Worm (Caenorhabditis elegans) whole organism, L4 larva: ENCODE results near the gene T12G3.4.

Experiments used
- F10B5.3 ChIP-seq: sonication (generic microtip); optimal IDR thresholded peaks from 2 replicates; lab custom pipeline; 2016; ENCODE audit warnings: mild to moderate bottlenecking, missing genetic modification characterization, missing compliant biosample characterization
- T26A8.4 ChIP-seq: fragments of 200-800 bp; sonication (Bioruptor generic); IDR thresholded peaks from 2 replicates; pipeline ENCODE4 v1.3.6; 2022; ENCODE audit warnings: missing genetic modification characterization, missing compliant biosample characterization
- Y48G9A.11 ChIP-seq: fragments of 200-800 bp; sonication (Bioruptor generic); IDR thresholded peaks from 2 replicates; pipeline ENCODE4 v1.3.6; 2022; ENCODE audit warnings: missing genetic modification reagents, missing genetic modification characterization, missing compliant biosample characterization
- Y5F2A.4 ChIP-seq: fragments of 200-800 bp; sonication (Bioruptor generic); optimal IDR thresholded peaks from 2 replicates; lab custom pipeline; 2018; ENCODE audit warnings: mild to moderate bottlenecking, missing genetic modification characterization, missing compliant biosample characterization
- ZK546.5 ChIP-seq, 2 experiments: sonication (generic microtip); optimal IDR thresholded peaks; 2 replicates each; lab custom pipeline; 2017; ENCODE audit warnings: missing biosample characterization in 2 of 2, missing genetic modification characterization in 2 of 2
- aly-2 ChIP-seq: sonication (generic microtip); optimal IDR thresholded peaks from 2 replicates; lab custom pipeline; 2018; ENCODE audit warnings: missing biosample characterization, missing genetic modification characterization
- arid-1 ChIP-seq: fragments of 200-800 bp; sonication (Bioruptor generic); conservative IDR thresholded peaks from 2 replicates; pipeline ENCODE4 v1.3.6; 2022; ENCODE audit warnings: missing genetic modification reagents, missing genetic modification characterization, missing compliant biosample characterization
- ceh-20 ChIP-seq: fragments of 200-800 bp; sonication (Bioruptor generic); IDR thresholded peaks from 2 replicates; pipeline ENCODE4 v1.3.6; 2022; ENCODE audit warnings: missing genetic modification reagents, missing genetic modification characterization, missing compliant biosample characterization
- ceh-28 ChIP-seq: fragments of 150-350 bp; optimal IDR thresholded peaks from 2 replicates; lab custom pipeline; 2014; ENCODE audit warnings: missing biosample characterization, missing genetic modification reagents, missing genetic modification characterization
- ceh-62 ChIP-seq: sonication (generic microtip); optimal IDR thresholded peaks from 2 replicates; lab custom pipeline; 2017; ENCODE audit warnings: missing biosample characterization, missing genetic modification characterization
- ctbp-1 ChIP-seq: fragments of 200-800 bp; sonication (Bioruptor generic); IDR thresholded peaks from 2 replicates; pipeline ENCODE4 v1.3.6; 2022; ENCODE audit warnings: missing genetic modification reagents, missing genetic modification characterization, missing compliant biosample characterization
- dmd-6 ChIP-seq: fragments of 200-800 bp; sonication (Bioruptor generic); IDR thresholded peaks from 2 replicates; pipeline ENCODE4 v1.3.6; 2022; ENCODE audit warnings: missing genetic modification reagents, missing genetic modification characterization, missing compliant biosample characterization
- dmd-8 ChIP-seq: fragments of 200-800 bp; sonication (Bioruptor generic); IDR thresholded peaks from 2 replicates; pipeline ENCODE4 v1.3.6; 2022; ENCODE audit warnings: missing genetic modification characterization, missing compliant biosample characterization
- dpl-1 ChIP-seq: fragments of 150-350 bp; optimal IDR thresholded peaks from 2 replicates; lab custom pipeline; 2014; ENCODE audit warnings: missing biosample characterization, missing genetic modification reagents, missing genetic modification characterization
- egl-27 ChIP-seq: sonication (generic microtip); optimal IDR thresholded peaks from 3 replicates; lab custom pipeline; 2017; ENCODE audit warnings: missing biosample characterization, missing genetic modification reagents, missing genetic modification characterization
- hif-1 ChIP-seq, 2 experiments: sonication (generic microtip); optimal IDR thresholded peaks; 2 replicates each; lab custom pipeline; 2016 to 2017; ENCODE audit warnings: missing compliant biosample characterization in 2 of 2, missing genetic modification characterization in 2 of 2, missing genetic modification reagents in 2 of 2, missing genotype in 2 of 2, mild to moderate bottlenecking in 1 of 2
- hlh-30 ChIP-seq: sonication (generic microtip); optimal IDR thresholded peaks from 2 replicates; lab custom pipeline; 2017; ENCODE audit warnings: antibody characterized with exemption, mild to moderate bottlenecking, missing genetic modification characterization, missing compliant biosample characterization; ENCODE audit not compliant: insufficient read depth
- hmg-1.1 ChIP-seq: fragments of 200-800 bp; sonication (Bioruptor generic); IDR thresholded peaks from 2 replicates; pipeline ENCODE4 v1.3.6; 2022; ENCODE audit warnings: missing genetic modification reagents, missing genetic modification characterization, missing compliant biosample characterization
- lin-1 ChIP-seq: fragments of 200-800 bp; sonication (Bioruptor generic); IDR thresholded peaks from 2 replicates; pipeline ENCODE4 v1.3.6; 2022; ENCODE audit warnings: missing genetic modification reagents, missing genetic modification characterization, missing compliant biosample characterization
- lin-13 ChIP-seq: fragments of 150-350 bp; optimal IDR thresholded peaks from 2 replicates; lab custom pipeline; 2014; ENCODE audit warnings: missing biosample characterization, missing genetic modification reagents, missing genetic modification characterization
- lin-39 ChIP-seq: fragments of 150-350 bp; optimal IDR thresholded peaks from 2 replicates; lab custom pipeline; 2014; ENCODE audit warnings: missing biosample characterization, missing genetic modification reagents, missing genetic modification characterization
- lsy-2 ChIP-seq, 2 experiments: fragments of 150-350 bp in 1 of 2; sonication (generic microtip) in 1 of 2; optimal IDR thresholded peaks; 2 replicates each; lab custom pipeline; 2014 to 2017; ENCODE audit warnings: missing biosample characterization in 2 of 2, missing genetic modification characterization in 2 of 2
- madf-5 ChIP-seq, 2 experiments: fragments of 200-800 bp; sonication (Bioruptor generic); IDR thresholded peaks; 2 replicates each; pipeline ENCODE4 v1.3.6; 2022; ENCODE audit warnings: missing compliant biosample characterization in 2 of 2, missing genetic modification characterization in 2 of 2
- madf-9 ChIP-seq: fragments of 200-800 bp; sonication (Bioruptor generic); conservative IDR thresholded peaks from 2 replicates; pipeline ENCODE4 v1.3.6; 2022; ENCODE audit warnings: missing genetic modification reagents, missing genetic modification characterization, missing compliant biosample characterization
- mdt-29 ChIP-seq: fragments of 200-800 bp; sonication (Bioruptor generic); IDR thresholded peaks from 2 replicates; pipeline ENCODE4 v1.3.6; 2022; ENCODE audit warnings: missing genetic modification reagents, missing genetic modification characterization, missing compliant biosample characterization
- mes-2 ChIP-seq: sonication (generic microtip); optimal IDR thresholded peaks from 2 replicates; lab custom pipeline; 2016; ENCODE audit warnings: missing genotype, mild to moderate bottlenecking, missing genetic modification characterization, missing compliant biosample characterization; ENCODE audit not compliant: poor library complexity, severe bottlenecking
- mxl-2 ChIP-seq: fragments of 200-800 bp; sonication (Bioruptor generic); conservative IDR thresholded peaks from 2 replicates; pipeline ENCODE4 v1.3.6; 2022; ENCODE audit warnings: missing genetic modification reagents, missing genetic modification characterization, missing compliant biosample characterization
- nhr-11 ChIP-seq: fragments of 150-350 bp; optimal IDR thresholded peaks from 2 replicates; lab custom pipeline; 2014; ENCODE audit warnings: missing biosample characterization, missing genetic modification characterization
- nhr-25 ChIP-seq: sonication (generic microtip); optimal IDR thresholded peaks from 2 replicates; lab custom pipeline; 2017; ENCODE audit warnings: missing genetic modification characterization, mild to moderate bottlenecking, missing compliant biosample characterization, antibody characterized with exemption, moderate library complexity, borderline replicate concordance; ENCODE audit not compliant: insufficient read depth
- nhr-28 ChIP-seq: fragments of 150-350 bp; optimal IDR thresholded peaks from 2 replicates; lab custom pipeline; 2014; ENCODE audit warnings: missing biosample characterization, missing genetic modification characterization
- nhr-48 ChIP-seq: sonication (generic microtip); optimal IDR thresholded peaks from 2 replicates; lab custom pipeline; 2016; ENCODE audit warnings: mild to moderate bottlenecking, missing genetic modification characterization, missing compliant biosample characterization
- nhr-77 ChIP-seq: fragments of 150-350 bp; optimal IDR thresholded peaks from 2 replicates; lab custom pipeline; 2014; ENCODE audit warnings: missing biosample characterization, missing genetic modification characterization
- pha-4 ChIP-seq, 2 experiments: fragments of 150-350 bp in 1 of 2; fragments of 200-800 bp in 1 of 2; sonication (Bioruptor generic) in 1 of 2; IDR thresholded peaks in 1 of 2; optimal IDR thresholded peaks in 1 of 2; 2 replicates each; pipeline versions ENCODE4 v1.3.6 to Lab custom; 2014 to 2022; ENCODE audit warnings: missing genetic modification characterization in 2 of 2, missing genetic modification reagents in 2 of 2, missing biosample characterization in 1 of 2, missing compliant biosample characterization in 1 of 2
- pqm-1 ChIP-seq: sonication (generic microtip); optimal IDR thresholded peaks from 2 replicates; lab custom pipeline; 2017; ENCODE audit warnings: missing biosample characterization, missing genetic modification characterization
- sdz-12 ChIP-seq: fragments of 200-800 bp; sonication (Bioruptor generic); optimal IDR thresholded peaks from 2 replicates; lab custom pipeline; 2018; ENCODE audit warnings: mild to moderate bottlenecking, missing genetic modification characterization, missing compliant biosample characterization
- set-16 ChIP-seq: fragments of 200-800 bp; sonication (Bioruptor generic); IDR thresholded peaks from 2 replicates; pipeline ENCODE4 v1.3.6; 2022; ENCODE audit warnings: missing genetic modification reagents, missing genetic modification characterization, missing compliant biosample characterization
- snpc-4 ChIP-seq: fragments of 150-350 bp; optimal IDR thresholded peaks from 2 replicates; lab custom pipeline; 2014; ENCODE audit warnings: missing biosample characterization, missing genetic modification characterization
- tra-1 ChIP-seq: fragments of 200-800 bp; sonication (Bioruptor generic); IDR thresholded peaks from 2 replicates; pipeline ENCODE4 v1.3.6; 2022; ENCODE audit warnings: missing genetic modification reagents, missing genetic modification characterization, missing compliant biosample characterization
- unc-39 ChIP-seq: sonication (generic microtip); optimal IDR thresholded peaks from 2 replicates; lab custom pipeline; 2017; ENCODE audit warnings: missing biosample characterization, missing genetic modification characterization
- unc-62 ChIP-seq, 3 experiments: fragments of 150-350 bp in 1 of 3; sonication (generic microtip); optimal IDR thresholded peaks in 2 of 3; peaks in 1 of 3; 1 replicate in 1 of 3; 2 replicates in 2 of 3; lab custom pipeline; 2014 to 2017; ENCODE audit warnings: missing biosample characterization in 3 of 3, missing genetic modification characterization in 3 of 3, missing genetic modification reagents in 3 of 3, missing genotype in 1 of 3
- vab-7 ChIP-seq: fragments of 200-800 bp; sonication (Bioruptor generic); IDR thresholded peaks from 2 replicates; pipeline ENCODE4 v1.3.6; 2022; ENCODE audit warnings: missing genetic modification reagents, missing genetic modification characterization, missing compliant biosample characterization
- zag-1 ChIP-seq: fragments of 150-350 bp; optimal IDR thresholded peaks from 2 replicates; lab custom pipeline; 2014; ENCODE audit warnings: missing biosample characterization, missing genetic modification characterization
- zfp-2 ChIP-seq: sonication (generic microtip); optimal IDR thresholded peaks from 2 replicates; lab custom pipeline; 2016; ENCODE audit warnings: mild to moderate bottlenecking, missing genetic modification characterization, missing compliant biosample characterization

Gene T12G3.4

ce11 chrIV:12046524-12047203 lies 1.4 kb upstream of the T12G3.4 start, which contains the start of gene T12G3.2 (continued):
- TF ChIP-seq mdt-29 (GFP tag; lab: Robert Waterston, UW): no peak
- TF ChIP-seq Y48G9A.11 (GFP tag; lab: Robert Waterston, UW): no peak
- TF ChIP-seq F10B5.3 (tag; lab: Kevin White, UChicago): no peak
- no peak for TF ChIP-seq ZK546.5 (tag; optimal IDR thresholded peaks at IDR 0.05; lab: Kevin White, UChicago)
- peak in 1 of 2 experiments; percentile 3 for TF ChIP-seq hif-1 (tag; optimal IDR thresholded peaks at IDR 0.05; lab: Kevin White, UChicago)
- TF ChIP-seq pha-4 (GFP tag; IDR thresholded peaks at IDR 0.05; lab: Robert Waterston, UW): no peak
- TF ChIP-seq pha-4 (tag; optimal IDR thresholded peaks at IDR 0.05; lab: Kevin White, UChicago): no peak
- TF ChIP-seq nhr-77: peak; percentile 64
- TF ChIP-seq T26A8.4 (GFP tag; lab: Robert Waterston, UW): 0 out of 2 replicates have a peak, but pooled peaks have one; percentile 21
- TF ChIP-seq egl-27 (tag; lab: Kevin White, UChicago): no peak
- TF ChIP-seq dmd-6 (GFP tag; lab: Robert Waterston, UW): peak; percentile 63; the same call in 1 of the 2 replicates
- TF ChIP-seq aly-2 (tag; lab: Kevin White, UChicago): no peak
- peak; percentile 48 for TF ChIP-seq mes-2 (tag; lab: Kevin White, UChicago)
- no peak for TF ChIP-seq set-16 (GFP tag; lab: Robert Waterston, UW)
- peak; percentile 89 for TF ChIP-seq nhr-28 (tag; lab: Kevin White, UChicago)

- no peak for TF ChIP-seq lin-1
- TF ChIP-seq ceh-28 (tag; lab: Kevin White, UChicago): peak; percentile 59
- TF ChIP-seq arid-1 (GFP tag; lab: Robert Waterston, UW): no peak
- TF ChIP-seq dmd-8 (GFP tag; lab: Robert Waterston, UW): no peak
- TF ChIP-seq nhr-48 (tag; lab: Kevin White, UChicago): no peak
- no peak for TF ChIP-seq lin-39 (tag; lab: Kevin White, UChicago)
- no peak for TF ChIP-seq hmg-1.1 (GFP tag; lab: Robert Waterston, UW)
- TF ChIP-seq snpc-4 (tag; lab: Kevin White, UChicago): no peak
- TF ChIP-seq zfp-2: no peak
- TF ChIP-seq T26A8.4 (GFP tag; lab: Robert Waterston, UW): no peak
- TF ChIP-seq madf-9 (GFP tag; lab: Robert Waterston, UW): no peak
- TF ChIP-seq ctbp-1 (GFP tag; lab: Robert Waterston, UW): no peak
- peak in 1 of 2 experiments; percentile 8 for TF ChIP-seq unc-62 (GFP tag; optimal IDR thresholded peaks at IDR 0.05 in 1 of 2; lab: Kevin White, UChicago)
- no peak for TF ChIP-seq unc-62 (tag; optimal IDR thresholded peaks at IDR 0.05; lab: Kevin White, UChicago)
- TF ChIP-seq egl-27 (tag; lab: Kevin White, UChicago): no peak
- no peak for TF ChIP-seq mdt-29 (GFP tag; lab: Robert Waterston, UW)
- no peak for TF ChIP-seq nhr-25 (tag; lab: Kevin White, UChicago)
- no peak for TF ChIP-seq mxl-2 (GFP tag; lab: Robert Waterston, UW)
- TF ChIP-seq unc-39 (tag; lab: Kevin White, UChicago): no peak
- TF ChIP-seq vab-7: no peak
- TF ChIP-seq Y5F2A.4 (GFP tag; lab: Kevin White, UChicago): no peak
- no peak for TF ChIP-seq sdz-12 (GFP tag; lab: Kevin White, UChicago)
- TF ChIP-seq nhr-11 (tag; lab: Kevin White, UChicago): no peak
- no peak for TF ChIP-seq madf-5 (GFP tag; IDR thresholded peaks at IDR 0.05; lab: Robert Waterston, UW)
- TF ChIP-seq Y48G9A.11 (GFP tag; lab: Robert Waterston, UW): no peak
- TF ChIP-seq mes-2 (tag; lab: Kevin White, UChicago): peak; percentile 65
- no peak for TF ChIP-seq pqm-1 (tag; lab: Kevin White, UChicago)
- no peak for TF ChIP-seq tra-1 (GFP tag; lab: Robert Waterston, UW)
- TF ChIP-seq hlh-30 (tag; lab: Kevin White, UChicago): peak; percentile 6
- peak in 1 of 2 experiments; percentile 56 for TF ChIP-seq lsy-2 (tag; optimal IDR thresholded peaks at IDR 0.05; lab: Kevin White, UChicago)
- TF ChIP-seq lin-13 (GFP tag; lab: Kevin White, UChicago): no peak
- no peak for TF ChIP-seq pha-4 (GFP tag; IDR thresholded peaks at IDR 0.05; lab: Robert Waterston, UW)
- no peak for TF ChIP-seq pha-4 (tag; optimal IDR thresholded peaks at IDR 0.05; lab: Kevin White, UChicago)
- no peak for TF ChIP-seq ceh-20 (GFP tag; lab: Robert Waterston, UW)
- peak; percentile 29 for TF ChIP-seq dpl-1 (GFP tag; lab: Kevin White, UChicago)
- TF ChIP-seq ceh-62: no peak
- no peak for TF ChIP-seq zag-1 (tag; lab: Kevin White, UChicago)
- TF ChIP-seq, all 104 proteins: peak for 6
Measured at ce11 chrIV:12051049-12051792, 3.2 kb downstream of the T12G3.4 start, which contains the start of the genes bre-5 and spt-5. TSS of gene bre-5 (minus strand) at chrIV:12051215. TSS of gene spt-5 (plus strand) at chrIV:12051491.
